Fruit fly (Drosophila melanogaster): ENCODE results near the gene Nepl8.

Nepl8 gene

DNA sequence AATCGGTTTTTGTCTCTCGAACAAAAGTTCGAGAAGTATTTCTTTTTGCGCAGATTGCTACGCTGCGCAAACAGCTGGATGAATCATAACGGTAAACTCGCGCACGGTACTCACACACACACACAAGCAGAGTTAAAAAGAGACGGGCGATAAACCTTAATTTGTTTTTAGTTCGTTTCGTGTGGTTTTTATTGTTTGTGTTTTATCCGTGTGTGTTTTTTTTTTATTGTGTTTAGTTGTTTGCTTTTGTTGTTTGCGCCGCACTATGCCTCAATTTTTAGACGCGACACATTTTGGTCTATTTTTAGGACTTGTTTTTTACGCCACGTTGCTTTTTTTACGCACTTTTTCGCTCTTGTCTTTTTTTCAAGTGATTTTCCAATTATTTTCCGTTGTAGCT, 42.9 kb downstream of the Nepl8 start (continued):
- TF ChIP-seq C15 (GFP tag; IDR thresholded peaks at IDR 0.05) (no peak), D19B (GFP tag; optimal IDR thresholded peaks at IDR 0.05) (no peak), ems (GFP tag; optimal IDR thresholded peaks at IDR 0.05) (no peak), CG31224 (GFP tag; IDR thresholded peaks at IDR 0.05) (peak; percentile 31; the same call in 1 of the 2 replicates), CG1529 (GFP tag; optimal IDR thresholded peaks at IDR 0.05) (no peak), tx (GFP tag; optimal IDR thresholded peaks at IDR 0.05) (no peak), h (optimal IDR thresholded peaks at IDR 0.05) (no peak), tap (tag; optimal IDR thresholded peaks at IDR 0.05) (no peak), dimm (GFP tag; IDR thresholded peaks at IDR 0.05) (no peak), sqz (GFP tag; optimal IDR thresholded peaks at IDR 0.05) (peak; percentile 22), TFAM (GFP tag; optimal IDR thresholded peaks at IDR 0.05) (no peak), CG12659 (GFP tag; optimal IDR thresholded peaks at IDR 0.05) (no peak), CG31388 (GFP tag; optimal IDR thresholded peaks at IDR 0.05) (no peak), CoRest (tag; optimal IDR thresholded peaks at IDR 0.05) (no peak), Aef1 (GFP tag; IDR thresholded peaks at IDR 0.05) (no peak), klu (GFP tag; IDR thresholded peaks at IDR 0.05) (no peak), CG7745 (tag; optimal IDR thresholded peaks at IDR 0.05) (no peak), CG6854 (GFP tag; optimal IDR thresholded peaks at IDR 0.05) (no peak), CG4360 (GFP tag; IDR thresholded peaks at IDR 0.05) (no peak), Nf-YC (tag; optimal IDR thresholded peaks at IDR 0.05) (no peak), BtbVII (GFP tag; optimal IDR thresholded peaks at IDR 0.05) (no peak), CG4424 (GFP tag; optimal IDR thresholded peaks at IDR 0.05) (no peak), Hr78 (GFP tag; optimal IDR thresholded peaks at IDR 0.05) (no peak), dati (GFP tag; IDR thresholded peaks at IDR 0.05) (no peak)

DNA sequence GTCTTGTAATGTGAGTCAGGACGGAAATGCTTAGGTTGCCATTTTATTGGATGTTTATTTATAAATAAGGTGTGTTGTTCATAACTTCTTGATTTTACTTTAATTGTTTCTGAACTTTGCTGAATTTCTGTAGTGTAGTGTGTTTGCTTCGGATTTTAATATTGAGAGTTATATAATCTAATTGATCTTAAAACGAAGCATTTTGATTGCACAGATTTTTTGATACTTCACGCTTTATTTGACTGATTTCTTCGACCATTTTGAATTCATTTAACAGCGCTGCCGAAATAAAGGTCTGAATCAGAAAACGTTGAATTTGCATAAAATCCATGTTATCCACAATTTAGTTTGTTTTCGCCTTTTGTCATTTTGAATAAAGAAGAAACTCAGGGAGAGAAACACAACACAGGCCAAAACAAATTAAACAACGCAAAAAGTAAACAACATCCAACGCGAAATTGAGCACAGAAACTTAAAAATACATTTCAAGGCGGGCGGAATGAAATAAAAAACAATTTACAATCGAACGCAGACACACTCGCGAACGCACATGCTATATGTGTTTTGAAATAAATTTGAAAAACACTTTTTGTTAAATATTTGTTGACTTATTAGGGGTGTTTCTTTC, 43.7 kb downstream of the Nepl8 start:
- peak; percentile 45 for TF ChIP-seq ATbp (GFP tag; optimal IDR thresholded peaks at IDR 0.05)
- TF ChIP-seq Meics (GFP tag; optimal IDR thresholded peaks at IDR 0.05) = peak; percentile 28
- no peak for TF ChIP-seq ash1 (GFP tag; optimal IDR thresholded peaks at IDR 0.05)
- peak; percentile 30 for TF ChIP-seq CG13894 (tag; optimal IDR thresholded peaks at IDR 0.05)
- TF ChIP-seq CG15601 (tag; optimal IDR thresholded peaks at IDR 0.05) = no peak
- peak; percentile 42 for TF ChIP-seq Hmr (GFP tag; optimal IDR thresholded peaks at IDR 0.05)
- TF ChIP-seq CG14014 (GFP tag; IDR thresholded peaks at IDR 0.05) = peak; percentile 27; the same call in 1 of the 2 replicates
- TF ChIP-seq CG11504 (tag; optimal IDR thresholded peaks at IDR 0.05) = peak; percentile 9
- TF ChIP-seq Med (GFP tag) = peak; percentile 17
- TF ChIP-seq sd (tag; optimal IDR thresholded peaks at IDR 0.05) = peak; percentile 21
- TF ChIP-seq sob (GFP tag; IDR thresholded peaks at IDR 0.05) = peak; percentile 26; the same call in 1 of the 2 replicates
- TF ChIP-seq CG10209 (GFP tag; optimal IDR thresholded peaks at IDR 0.05) = peak; percentile 1
- no peak for TF ChIP-seq mld (GFP tag; IDR thresholded peaks at IDR 0.05; ENCODE audit: partially characterized antibody)
- TF ChIP-seq eve (GFP tag; optimal IDR thresholded peaks at IDR 0.05) = peak in 1 of 2 experiments; percentile 4
- peak; percentile 50 for TF ChIP-seq Asciz (GFP tag; optimal IDR thresholded peaks at IDR 0.05)
- peak; percentile 10 for TF ChIP-seq CG15269 (tag; optimal IDR thresholded peaks at IDR 0.05)
- TF ChIP-seq zfh1 (GFP tag; IDR thresholded peaks at IDR 0.05) = no peak
- TF ChIP-seq phol (tag; optimal IDR thresholded peaks at IDR 0.05) = no peak
- TF ChIP-seq Pdp1 (GFP tag; optimal IDR thresholded peaks at IDR 0.05) = peak in 1 of 2 experiments; percentile 82
- no peak for TF ChIP-seq slou (GFP tag; optimal IDR thresholded peaks at IDR 0.05)
- peak; percentile 1 for TF ChIP-seq gro (GFP tag; optimal IDR thresholded peaks at IDR 0.05)
- TF ChIP-seq dmrt99B (tag; optimal IDR thresholded peaks at IDR 0.05) = peak; percentile 27
- TF ChIP-seq Oli (tag; optimal IDR thresholded peaks at IDR 0.05) = no peak
- 0 out of 2 replicates have a peak, but pooled peaks have one; percentile 22 for TF ChIP-seq CG11696 (GFP tag; IDR thresholded peaks at IDR 0.05)
- TF ChIP-seq psq (GFP tag; optimal IDR thresholded peaks at IDR 0.05) = no peak
- peak; percentile 40 for TF ChIP-seq CG6813 (GFP tag; optimal IDR thresholded peaks at IDR 0.05)
- TF ChIP-seq Ravus (GFP tag; IDR thresholded peaks at IDR 0.05) = no peak

All from whole organism, embryonic.